Worm (Caenorhabditis elegans) whole organism, L4 larva: ENCODE data around the gene C12D12.1.

Source experiments
- R02D3.7 ChIP-seq: fragments of 150-350 bp; sonication (generic microtip); optimal IDR thresholded peaks from 3 replicates; lab custom pipeline; 2014; ENCODE audit warnings: missing biosample characterization, missing genetic modification characterization
- ZK337.2 ChIP-seq: fragments of 200-800 bp; sonication (Bioruptor generic); IDR thresholded peaks from 2 replicates; pipeline ENCODE4 v1.3.6; 2022; ENCODE audit warnings: missing genetic modification reagents, missing genetic modification characterization, missing compliant biosample characterization
- ZK546.5 ChIP-seq, 2 experiments: sonication (generic microtip); optimal IDR thresholded peaks; 2 replicates each; lab custom pipeline; 2017; ENCODE audit warnings: missing biosample characterization in 2 of 2, missing genetic modification characterization in 2 of 2
- aha-1 ChIP-seq: fragments of 150-350 bp; peaks from one replicate; lab custom pipeline; 2014; ENCODE audit warnings: missing biosample characterization, missing genetic modification characterization
- ama-1 ChIP-seq: fragments of 150-350 bp; optimal IDR thresholded peaks from 2 replicates; lab custom pipeline; 2014; ENCODE audit warnings: inconsistent platforms, mixed read lengths
- ceh-20 ChIP-seq: fragments of 200-800 bp; sonication (Bioruptor generic); IDR thresholded peaks from 2 replicates; pipeline ENCODE4 v1.3.6; 2022; ENCODE audit warnings: missing genetic modification reagents, missing genetic modification characterization, missing compliant biosample characterization
- ceh-28 ChIP-seq: fragments of 150-350 bp; optimal IDR thresholded peaks from 2 replicates; lab custom pipeline; 2014; ENCODE audit warnings: missing biosample characterization, missing genetic modification reagents, missing genetic modification characterization
- cey-2 ChIP-seq: sonication (generic microtip); optimal IDR thresholded peaks from 3 replicates; lab custom pipeline; 2017; ENCODE audit warnings: missing genetic modification characterization, mild to moderate bottlenecking, missing compliant biosample characterization, antibody characterized with exemption, borderline replicate concordance; ENCODE audit not compliant: insufficient read depth
- daf-12 ChIP-seq: fragments of 150-350 bp; optimal IDR thresholded peaks from 2 replicates; lab custom pipeline; 2014; ENCODE audit warnings: missing biosample characterization, missing genetic modification reagents, missing genetic modification characterization
- daf-16 ChIP-seq, 3 experiments: sonication (generic microtip); optimal IDR thresholded peaks; 2 replicates each; lab custom pipeline; 2016 to 2017; ENCODE audit warnings: missing genetic modification characterization in 3 of 3, missing genetic modification reagents in 3 of 3, mild to moderate bottlenecking in 2 of 3, missing compliant biosample characterization in 2 of 3, missing biosample characterization in 1 of 3, moderate library complexity in 1 of 3
- daf-19 ChIP-seq: fragments of 200-800 bp; sonication (Bioruptor generic); conservative IDR thresholded peaks from 2 replicates; pipeline ENCODE4 v1.3.6; 2022; ENCODE audit warnings: missing genetic modification characterization, missing compliant biosample characterization
- daf-8 ChIP-seq: fragments of 200-800 bp; sonication (Bioruptor generic); IDR thresholded peaks from 2 replicates; pipeline ENCODE4 v1.3.6; 2022; ENCODE audit warnings: missing genetic modification characterization, missing compliant biosample characterization
- duxl-1 ChIP-seq: sonication (generic microtip); optimal IDR thresholded peaks from 2 replicates; lab custom pipeline; 2016; ENCODE audit warnings: mild to moderate bottlenecking, missing genetic modification characterization, moderate library complexity, missing compliant biosample characterization; ENCODE audit not compliant: poor library complexity
- dve-1 ChIP-seq: sonication (generic microtip); optimal IDR thresholded peaks from 2 replicates; lab custom pipeline; 2017; ENCODE audit warnings: antibody characterized with exemption, mild to moderate bottlenecking, missing genetic modification characterization, missing compliant biosample characterization; ENCODE audit not compliant: insufficient read depth
- egl-27 ChIP-seq: sonication (generic microtip); optimal IDR thresholded peaks from 3 replicates; lab custom pipeline; 2017; ENCODE audit warnings: missing biosample characterization, missing genetic modification reagents, missing genetic modification characterization
- egl-43 ChIP-seq: fragments of 200-800 bp; sonication (Bioruptor generic); IDR thresholded peaks from 2 replicates; pipeline ENCODE4 v1.3.6; 2022; ENCODE audit warnings: missing genetic modification reagents, missing genetic modification characterization, missing compliant biosample characterization
- fkh-10 ChIP-seq: fragments of 150-350 bp; optimal IDR thresholded peaks from 2 replicates; lab custom pipeline; 2014; ENCODE audit warnings: missing biosample characterization, missing genetic modification reagents, missing genetic modification characterization
- hlh-11 ChIP-seq: fragments of 200-800 bp; sonication (Bioruptor generic); optimal IDR thresholded peaks from 2 replicates; lab custom pipeline; 2018; ENCODE audit warnings: mild to moderate bottlenecking, missing genetic modification characterization, missing compliant biosample characterization
- hlh-30 ChIP-seq: sonication (generic microtip); optimal IDR thresholded peaks from 2 replicates; lab custom pipeline; 2017; ENCODE audit warnings: antibody characterized with exemption, mild to moderate bottlenecking, missing genetic modification characterization, missing compliant biosample characterization; ENCODE audit not compliant: insufficient read depth
- hmg-1.1 ChIP-seq: fragments of 200-800 bp; sonication (Bioruptor generic); IDR thresholded peaks from 2 replicates; pipeline ENCODE4 v1.3.6; 2022; ENCODE audit warnings: missing genetic modification reagents, missing genetic modification characterization, missing compliant biosample characterization
- lim-7 ChIP-seq: fragments of 200-800 bp; sonication (Bioruptor generic); IDR thresholded peaks from 2 replicates; pipeline ENCODE4 v1.3.6; 2022; ENCODE audit warnings: missing genetic modification characterization, missing compliant biosample characterization
- lin-39 ChIP-seq: fragments of 150-350 bp; optimal IDR thresholded peaks from 2 replicates; lab custom pipeline; 2014; ENCODE audit warnings: missing biosample characterization, missing genetic modification reagents, missing genetic modification characterization
- madf-9 ChIP-seq: fragments of 200-800 bp; sonication (Bioruptor generic); conservative IDR thresholded peaks from 2 replicates; pipeline ENCODE4 v1.3.6; 2022; ENCODE audit warnings: missing genetic modification reagents, missing genetic modification characterization, missing compliant biosample characterization
- mxl-2 ChIP-seq: fragments of 200-800 bp; sonication (Bioruptor generic); conservative IDR thresholded peaks from 2 replicates; pipeline ENCODE4 v1.3.6; 2022; ENCODE audit warnings: missing genetic modification reagents, missing genetic modification characterization, missing compliant biosample characterization
- nhr-11 ChIP-seq: fragments of 150-350 bp; optimal IDR thresholded peaks from 2 replicates; lab custom pipeline; 2014; ENCODE audit warnings: missing biosample characterization, missing genetic modification characterization
- nhr-25 ChIP-seq: sonication (generic microtip); optimal IDR thresholded peaks from 2 replicates; lab custom pipeline; 2017; ENCODE audit warnings: missing genetic modification characterization, mild to moderate bottlenecking, missing compliant biosample characterization, antibody characterized with exemption, moderate library complexity, borderline replicate concordance; ENCODE audit not compliant: insufficient read depth
- snpc-1.2 ChIP-seq: fragments of 200-800 bp; sonication (Bioruptor generic); IDR thresholded peaks from 2 replicates; pipeline ENCODE4 v1.3.6; 2022; ENCODE audit warnings: missing genetic modification reagents, missing genetic modification characterization, missing compliant biosample characterization
- unc-62 ChIP-seq, 3 experiments: fragments of 150-350 bp in 1 of 3; sonication (generic microtip); optimal IDR thresholded peaks in 2 of 3; peaks in 1 of 3; 1 replicate in 1 of 3; 2 replicates in 2 of 3; lab custom pipeline; 2014 to 2017; ENCODE audit warnings: missing biosample characterization in 3 of 3, missing genetic modification characterization in 3 of 3, missing genetic modification reagents in 3 of 3, missing genotype in 1 of 3
- zip-2 ChIP-seq: fragments of 150-350 bp; optimal IDR thresholded peaks from 2 replicates; lab custom pipeline; 2014; ENCODE audit warnings: missing biosample characterization, missing genetic modification characterization

The C12D12.1 gene

ce11 chrX:3479950-3480349 is 19.1 kb upstream of the C12D12.1 start, which contains the start of gene wrt-6:
Gene wrt-6 (plus strand): TSS chrX:3480250.
- no peak for TF ChIP-seq daf-19
- no peak for TF ChIP-seq ama-1
- no peak for TF ChIP-seq duxl-1 (tag; lab: Kevin White, UChicago)
- TF ChIP-seq snpc-1.2 (GFP tag; lab: Robert Waterston, UW): no peak
- TF ChIP-seq ZK546.5 (tag; optimal IDR thresholded peaks at IDR 0.05; lab: Kevin White, UChicago): no peak
- TF ChIP-seq lim-7: no peak
- no peak for TF ChIP-seq daf-8 (GFP tag; lab: Robert Waterston, UW)
- no peak for TF ChIP-seq ceh-28 (tag; lab: Kevin White, UChicago)
- TF ChIP-seq mxl-2: no peak
- TF ChIP-seq ceh-20 (GFP tag; lab: Robert Waterston, UW): no peak
- TF ChIP-seq egl-43 (GFP tag; lab: Robert Waterston, UW): no peak
- TF ChIP-seq aha-1 (tag; lab: Kevin White, UChicago): no peak
- no peak for TF ChIP-seq madf-9 (GFP tag; lab: Robert Waterston, UW)
- TF ChIP-seq R02D3.7 (tag; lab: Kevin White, UChicago): no peak
- TF ChIP-seq hlh-30: no peak
- no peak for TF ChIP-seq hmg-1.1 (GFP tag; lab: Robert Waterston, UW)
- TF ChIP-seq dve-1: no peak
- no peak for TF ChIP-seq cey-2 (tag; lab: Kevin White, UChicago)

ce11 chrX:3488074-3488688 is 10.9 kb upstream of the C12D12.1 start:
- TF ChIP-seq unc-62 (GFP tag; optimal IDR thresholded peaks at IDR 0.05 in 1 of 2; lab: Kevin White, UChicago): peak in 1 of 2 experiments; percentile 74
- TF ChIP-seq unc-62 (tag; optimal IDR thresholded peaks at IDR 0.05; lab: Kevin White, UChicago): no peak
- TF ChIP-seq zip-2: no peak
- TF ChIP-seq, all 104 proteins: peak for 1

- TF ChIP-seq unc-62 (GFP tag; optimal IDR thresholded peaks at IDR 0.05 in 1 of 2; lab: Kevin White, UChicago) (peak in 1 of 2 experiments; percentile 58), unc-62 (tag; optimal IDR thresholded peaks at IDR 0.05; lab: Kevin White, UChicago) (no peak), aha-1 (tag; lab: Kevin White, UChicago) (no peak)
These were observed 10.1 kb upstream of the C12D12.1 start, which contains the start of gene C12D12.3 for ce11 chrX:3488993-3489392. Gene C12D12.3 (plus strand): TSS chrX:3489293.

ce11 chrX:3492431-3492830 is 6.6 kb upstream of the C12D12.1 start:
- TF ChIP-seq ZK337.2 (GFP tag; lab: Robert Waterston, UW): no peak
- TF ChIP-seq unc-62 (GFP tag; optimal IDR thresholded peaks at IDR 0.05 in 1 of 2; lab: Kevin White, UChicago): peak in 1 of 2 experiments; percentile 91
- TF ChIP-seq unc-62 (tag; optimal IDR thresholded peaks at IDR 0.05; lab: Kevin White, UChicago): no peak
- no peak for TF ChIP-seq daf-12 (tag; lab: Kevin White, UChicago)
- TF ChIP-seq nhr-25 (tag; lab: Kevin White, UChicago): no peak
- no peak for TF ChIP-seq lin-39 (tag; lab: Kevin White, UChicago)
- TF ChIP-seq nhr-11 (tag; lab: Kevin White, UChicago): no peak

- TF ChIP-seq unc-62 (GFP tag; optimal IDR thresholded peaks at IDR 0.05 in 1 of 2; lab: Kevin White, UChicago) (peak in 1 of 2 experiments; percentile 91), unc-62 (tag; optimal IDR thresholded peaks at IDR 0.05; lab: Kevin White, UChicago) (no peak), hlh-11 (peak; percentile 52), fkh-10 (GFP tag; lab: Kevin White, UChicago) (no peak), daf-16 (GFP tag; optimal IDR thresholded peaks at IDR 0.05; lab: Kevin White, UChicago) (peak in 1 of 2 experiments; percentile 67), daf-16 (tag; optimal IDR thresholded peaks at IDR 0.05; lab: Kevin White, UChicago) (no peak), egl-27 (tag; lab: Kevin White, UChicago) (no peak), ama-1 (no peak)
- TF ChIP-seq, all 104 proteins: peak for 3
These were observed 4.4 kb upstream of the C12D12.1 start for ce11 chrX:3494634-3495033.
